Worm (Caenorhabditis elegans) whole organism, late embryonic: ENCODE measurements around the gene arx-5.

Experiments used
- C38D4.7 ChIP-seq: fragments of 200-800 bp; sonication (Bioruptor generic); optimal IDR thresholded peaks from 2 replicates; lab custom pipeline; 2018; ENCODE audit warnings: mild to moderate bottlenecking, missing genetic modification characterization, moderate library complexity, missing compliant biosample characterization
- sox-4 ChIP-seq: sonication (generic microtip); optimal IDR thresholded peaks from 2 replicates; lab custom pipeline; 2017; ENCODE audit warnings: mild to moderate bottlenecking, missing genetic modification characterization, inconsistent platforms, missing compliant biosample characterization

DNA sequence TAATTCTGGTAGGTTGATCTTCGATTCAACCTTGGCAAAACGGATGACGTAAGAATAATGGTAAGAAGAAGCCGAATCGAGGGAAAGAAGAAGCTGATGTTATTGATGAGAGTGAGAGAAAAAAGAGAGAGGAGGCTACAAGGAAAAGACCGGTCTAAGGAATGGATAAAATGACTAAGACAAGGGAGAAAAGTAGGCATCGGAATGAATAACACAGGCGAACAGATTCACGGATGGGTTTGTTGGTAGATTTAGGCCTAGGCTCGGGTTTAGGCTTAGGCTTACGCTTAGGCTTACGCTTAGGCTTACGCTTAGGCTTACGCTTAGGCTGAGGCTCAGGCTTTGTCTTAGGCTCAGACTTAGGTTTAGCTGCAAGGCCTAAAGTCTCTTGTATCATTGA, 19.4 kb downstream of the arx-5 start, which contains the start of gene agmo-1:
- TF ChIP-seq sox-4, result no peak
- no peak for TF ChIP-seq C38D4.7 (GFP tag; lab: Kevin White, UChicago)
